Worm (Caenorhabditis elegans): ENCODE measurements around the gene K03H1.9.

The K03H1.9 gene

ce11 chrIII:9930406-9930805 is 10.9 kb downstream of the K03H1.9 start (continued):
- no peak for TF ChIP-seq spr-1 (tag; optimal IDR thresholded peaks at IDR 0.05)
- TF ChIP-seq php-3 (GFP tag; IDR thresholded peaks at IDR 0.05) = peak; percentile 60
- no peak for TF ChIP-seq gei-8 (GFP tag; optimal IDR thresholded peaks at IDR 0.05)
- peak; percentile 57 for TF ChIP-seq nhr-102 (tag; optimal IDR thresholded peaks at IDR 0.05)
- peak; percentile 87 for TF ChIP-seq dve-1 (tag; optimal IDR thresholded peaks at IDR 0.05; ENCODE audit: insufficient read depth)
- TF ChIP-seq aly-2 (tag; optimal IDR thresholded peaks at IDR 0.05) = no peak
- no peak for TF ChIP-seq lin-13 (GFP tag; optimal IDR thresholded peaks at IDR 0.05)
- no peak for TF ChIP-seq ztf-7 (tag; optimal IDR thresholded peaks at IDR 0.05)
- no peak for TF ChIP-seq F37D6.2 (tag; optimal IDR thresholded peaks at IDR 0.05)
- TF ChIP-seq F26F4.8 (GFP tag; conservative IDR thresholded peaks at IDR 0.05) = no peak
- TF ChIP-seq nhr-11 (tag; optimal IDR thresholded peaks at IDR 0.05) = no peak
- TF ChIP-seq egl-43 (GFP tag; IDR thresholded peaks at IDR 0.05) = no peak
- no peak for TF ChIP-seq mxl-2 (GFP tag; conservative IDR thresholded peaks at IDR 0.05)
- no peak for TF ChIP-seq set-16 (GFP tag; IDR thresholded peaks at IDR 0.05)
- no peak for TF ChIP-seq unc-130 (GFP tag; optimal IDR thresholded peaks at IDR 0.05)
- TF ChIP-seq ces-1 (GFP tag; optimal IDR thresholded peaks at IDR 0.05) = no peak
- TF ChIP-seq spr-3 (GFP tag; optimal IDR thresholded peaks at IDR 0.05) = no peak
- no peak for TF ChIP-seq unc-39 (tag; optimal IDR thresholded peaks at IDR 0.05)
- 0 out of 2 replicates have a peak, but pooled peaks have one; percentile 51 for TF ChIP-seq saeg-2 (GFP tag; IDR thresholded peaks at IDR 0.05)
- TF ChIP-seq snpc-1.2 (GFP tag; IDR thresholded peaks at IDR 0.05) = no peak
- no peak for TF ChIP-seq attf-4 (tag; optimal IDR thresholded peaks at IDR 0.05)
- TF ChIP-seq F44E2.7 (GFP tag; IDR thresholded peaks at IDR 0.05) = no peak
- TF ChIP-seq nhr-41 (GFP tag; IDR thresholded peaks at IDR 0.05) = 0 out of 2 replicates have a peak, but pooled peaks have one; percentile 9
- TF ChIP-seq hmg-1.1 (GFP tag; IDR thresholded peaks at IDR 0.05) = no peak
- no peak for TF ChIP-seq aha-1 (tag)
- TF ChIP-seq nhr-76 (tag; optimal IDR thresholded peaks at IDR 0.05) = no peak
- no peak for TF ChIP-seq dmd-8 (GFP tag; IDR thresholded peaks at IDR 0.05)
- TF ChIP-seq D1046.2 (GFP tag; IDR thresholded peaks at IDR 0.05) = no peak
- TF ChIP-seq nhr-77 (tag; optimal IDR thresholded peaks at IDR 0.05) = peak; percentile 40
- no peak for TF ChIP-seq dmd-9 (GFP tag; IDR thresholded peaks at IDR 0.05)
- TF ChIP-seq ceh-62 (tag; optimal IDR thresholded peaks at IDR 0.05) = no peak
- TF ChIP-seq lin-1 (GFP tag; IDR thresholded peaks at IDR 0.05) = peak; percentile 36; the same call in 1 of the 2 replicates
- no peak for TF ChIP-seq ama-1 (optimal IDR thresholded peaks at IDR 0.05)
- no peak for TF ChIP-seq zip-11 (GFP tag; IDR thresholded peaks at IDR 0.05)
- no peak for TF ChIP-seq zag-1 (tag; optimal IDR thresholded peaks at IDR 0.05)
- TF ChIP-seq nhr-28 (tag; optimal IDR thresholded peaks at IDR 0.05) = peak; percentile 63
- TF ChIP-seq lim-7 (GFP tag; IDR thresholded peaks at IDR 0.05) = no peak
- no peak for TF ChIP-seq tag-97 (GFP tag; IDR thresholded peaks at IDR 0.05)
- peak; percentile 4 to 29 for TF ChIP-seq lsy-2 (tag; optimal IDR thresholded peaks at IDR 0.05)
- no peak for TF ChIP-seq ceh-44 (GFP tag; IDR thresholded peaks at IDR 0.05)
- no peak for TF ChIP-seq R02D3.7 (tag; optimal IDR thresholded peaks at IDR 0.05)
- TF ChIP-seq dmd-6 (GFP tag; IDR thresholded peaks at IDR 0.05) = peak; percentile 67; the same call in 1 of the 2 replicates
- no peak for TF ChIP-seq daf-19 (GFP tag; conservative IDR thresholded peaks at IDR 0.05)
- TF ChIP-seq unc-62 (GFP tag; optimal IDR thresholded peaks at IDR 0.05 in 1 of 2) = peak in 1 of 2 experiments; percentile 58
- TF ChIP-seq unc-62 (tag; optimal IDR thresholded peaks at IDR 0.05) = no peak
- TF ChIP-seq zfp-3 (GFP tag; conservative IDR thresholded peaks at IDR 0.05) = no peak
- peak; percentile 85 for TF ChIP-seq hlh-11 (tag; optimal IDR thresholded peaks at IDR 0.05)
- TF ChIP-seq pqm-1 (tag; optimal IDR thresholded peaks at IDR 0.05) = peak; percentile 95
- TF ChIP-seq jun-1 (tag; optimal IDR thresholded peaks at IDR 0.05) = no peak
- TF ChIP-seq tra-1 (GFP tag; IDR thresholded peaks at IDR 0.05) = 0 out of 2 replicates have a peak, but pooled peaks have one; percentile 70
- TF ChIP-seq rbr-2 (tag; optimal IDR thresholded peaks at IDR 0.05) = no peak
- no peak for TF ChIP-seq mdl-1 (tag; optimal IDR thresholded peaks at IDR 0.05)
- TF ChIP-seq ZK337.2 (GFP tag; IDR thresholded peaks at IDR 0.05) = no peak
- TF ChIP-seq nhr-111 (GFP tag; optimal IDR thresholded peaks at IDR 0.05) = no peak

Measured in whole organism, L4 larva.